Fruit fly (Drosophila melanogaster): Measurements from ENCODE around the gene CG15211.

CG15211 gene

DNA sequence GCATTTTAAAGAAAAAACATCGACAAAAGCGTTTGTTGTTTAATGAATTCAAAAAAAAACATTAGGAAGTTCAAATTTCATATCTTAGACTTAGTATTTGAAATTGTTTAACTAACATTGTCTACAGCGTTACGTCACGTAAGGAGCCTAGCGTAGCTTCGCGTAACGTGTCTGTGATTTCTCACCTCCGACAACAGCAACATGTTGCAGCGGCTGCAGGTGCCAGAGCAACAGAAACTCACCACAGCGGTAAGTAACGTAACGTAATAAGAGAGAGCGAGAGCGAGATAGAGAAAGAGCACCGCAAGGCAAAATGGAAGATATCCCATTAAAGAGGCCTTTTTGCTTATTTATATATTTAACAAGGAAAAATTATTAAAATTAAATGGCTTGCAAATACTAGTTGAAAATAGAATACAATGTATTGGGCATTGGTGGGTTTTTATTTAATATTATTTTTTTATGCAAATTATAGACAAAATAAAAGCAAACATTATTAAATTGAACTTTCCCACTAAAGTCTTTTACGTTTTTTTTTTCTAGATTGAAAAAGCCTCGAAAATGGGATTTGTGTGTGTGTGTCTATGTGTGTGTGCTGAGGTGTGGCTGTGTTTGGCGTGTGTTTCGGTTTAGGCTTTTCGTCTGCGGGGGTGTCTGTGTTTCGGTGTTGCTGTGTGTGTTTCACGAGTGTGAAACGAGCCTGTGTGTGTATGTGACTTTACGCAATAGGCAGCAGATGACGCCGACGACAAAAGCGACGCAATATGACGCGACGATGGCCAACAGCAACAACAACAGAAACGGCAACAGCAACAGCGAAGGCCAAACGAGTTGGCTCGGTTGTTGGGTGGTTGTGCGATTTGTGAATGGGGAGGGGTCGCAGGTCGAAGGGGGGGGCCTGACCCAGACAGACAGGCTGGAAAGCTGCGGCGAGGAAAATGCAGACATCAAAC lies 42.1 kb upstream of the CG15211 start (continued):
- TF ChIP-seq ken (GFP tag; IDR thresholded peaks at IDR 0.05) (no peak), chm (GFP tag; IDR thresholded peaks at IDR 0.05) (peak; percentile 38; the same call in 1 of the 2 replicates), CG17328 (GFP tag; IDR thresholded peaks at IDR 0.05) (no peak), HLH4C (GFP tag; IDR thresholded peaks at IDR 0.05; ENCODE audit: partially characterized antibody) (no peak), ewg (GFP tag; optimal IDR thresholded peaks at IDR 0.05) (no peak), Optix (GFP tag; IDR thresholded peaks at IDR 0.05) (no peak), CG12744 (GFP tag; optimal IDR thresholded peaks at IDR 0.05) (no peak), Sox102F (GFP tag; optimal IDR thresholded peaks at IDR 0.05) (peak; percentile 8), ranshi (GFP tag; IDR thresholded peaks at IDR 0.05) (no peak), Drgx (GFP tag; IDR thresholded peaks at IDR 0.05) (0 out of 2 replicates have a peak, but pooled peaks have one; percentile 8), trem (tag; optimal IDR thresholded peaks at IDR 0.05) (no peak), CG1024 (GFP tag; IDR thresholded peaks at IDR 0.05) (no peak), ind (GFP tag; optimal IDR thresholded peaks at IDR 0.05) (no peak), crol (GFP tag; IDR thresholded peaks at IDR 0.05) (peak; percentile 81), Xrp1 (GFP tag; IDR thresholded peaks at IDR 0.05) (no peak), ftz-f1 (GFP tag; optimal IDR thresholded peaks at IDR 0.05) (peak; percentile 73), CG16863 (GFP tag; optimal IDR thresholded peaks at IDR 0.05) (no peak), Trl (optimal IDR thresholded peaks at IDR 0.05) (peak; percentile 38 to 55), Trl (GFP tag; optimal IDR thresholded peaks at IDR 0.05) (no peak), CG4360 (GFP tag; IDR thresholded peaks at IDR 0.05) (peak; percentile 77), cg (GFP tag; optimal IDR thresholded peaks at IDR 0.05) (peak; percentile 86), lilli (GFP tag; optimal IDR thresholded peaks at IDR 0.05) (peak; percentile 6), CG11695 (GFP tag; IDR thresholded peaks at IDR 0.05) (no peak), CG32767 (GFP tag; IDR thresholded peaks at IDR 0.05) (no peak), D19A (tag; optimal IDR thresholded peaks at IDR 0.05) (no peak), CG34376 (GFP tag; optimal IDR thresholded peaks at IDR 0.05) (no peak), CG32772 (GFP tag; IDR thresholded peaks at IDR 0.05) (no peak), unpg (GFP tag; optimal IDR thresholded peaks at IDR 0.05) (no peak), mirr (GFP tag; optimal IDR thresholded peaks at IDR 0.05) (peak; percentile 36), Sin3A (optimal IDR thresholded peaks at IDR 0.05) (no peak), pzg (GFP tag; optimal IDR thresholded peaks at IDR 0.05) (no peak), E2f1 (GFP tag; IDR thresholded peaks at IDR 0.05) (no peak), ttk (GFP tag; IDR thresholded peaks at IDR 0.05) (no peak), tx (GFP tag; optimal IDR thresholded peaks at IDR 0.05) (no peak), org-1 (GFP tag; optimal IDR thresholded peaks at IDR 0.05) (no peak), CG13296 (GFP tag; optimal IDR thresholded peaks at IDR 0.05) (no peak), CG4328 (GFP tag; optimal IDR thresholded peaks at IDR 0.05) (no peak), luna (GFP tag; optimal IDR thresholded peaks at IDR 0.05) (no peak), pfk (GFP tag; optimal IDR thresholded peaks at IDR 0.05) (no peak), CG12219 (GFP tag; optimal IDR thresholded peaks at IDR 0.05) (no peak), vvl (GFP tag; IDR thresholded peaks at IDR 0.05) (no peak; the same call in 1 of the 2 replicates), peb (GFP tag; IDR thresholded peaks at IDR 0.05) (no peak), onecut (GFP tag; IDR thresholded peaks at IDR 0.05) (no peak), Mad (GFP tag; optimal IDR thresholded peaks at IDR 0.05) (no peak), CG8281 (tag; optimal IDR thresholded peaks at IDR 0.05) (no peak), Gsc (GFP tag; IDR thresholded peaks at IDR 0.05) (no peak), D (optimal IDR thresholded peaks at IDR 0.05) (no peak), D (GFP tag; optimal IDR thresholded peaks at IDR 0.05) (no peak), CG5953 (GFP tag; IDR thresholded peaks at IDR 0.05) (no peak), grau (tag; optimal IDR thresholded peaks at IDR 0.05) (no peak), CG11456 (GFP tag; IDR thresholded peaks at IDR 0.05) (no peak), Dad (GFP tag; optimal IDR thresholded peaks at IDR 0.05) (no peak)
